Worm (Caenorhabditis elegans) whole organism, late embryonic: ENCODE data around the gene madf-9.

Experiments
- C38D4.7 ChIP-seq: fragments of 200-800 bp; sonication (Bioruptor generic); optimal IDR thresholded peaks from 2 replicates; lab custom pipeline; 2018; ENCODE audit warnings: mild to moderate bottlenecking, missing genetic modification characterization, moderate library complexity, missing compliant biosample characterization
- F13H6.1 ChIP-seq: sonication (generic microtip); optimal IDR thresholded peaks from 2 replicates; lab custom pipeline; 2016; ENCODE audit warnings: missing genetic modification characterization, missing compliant biosample characterization
- K02D7.2 ChIP-seq: sonication (generic microtip); optimal IDR thresholded peaks from 2 replicates; lab custom pipeline; 2017; ENCODE audit warnings: mild to moderate bottlenecking, missing genetic modification characterization, missing compliant biosample characterization
- K09A11.1 ChIP-seq: sonication (generic microtip); optimal IDR thresholded peaks from 2 replicates; lab custom pipeline; 2017; ENCODE audit warnings: antibody characterized with exemption, mild to moderate bottlenecking, missing genetic modification characterization, missing compliant biosample characterization; ENCODE audit not compliant: insufficient read depth
- Y22D7AL.16 ChIP-seq: sonication (generic microtip); optimal IDR thresholded peaks from 2 replicates; lab custom pipeline; 2016; ENCODE audit warnings: missing genetic modification characterization, missing compliant biosample characterization
- ahr-1 ChIP-seq: sonication (generic microtip); optimal IDR thresholded peaks from 2 replicates; lab custom pipeline; 2016; ENCODE audit warnings: missing genetic modification characterization, missing compliant biosample characterization
- ceh-14 ChIP-seq: sonication (generic microtip); optimal IDR thresholded peaks from 2 replicates; lab custom pipeline; 2016; ENCODE audit warnings: missing genotype, missing genetic modification characterization, missing compliant biosample characterization
- ceh-19 ChIP-seq: fragments of 200-800 bp; sonication (Bioruptor generic); optimal IDR thresholded peaks from 2 replicates; lab custom pipeline; 2018; ENCODE audit warnings: mild to moderate bottlenecking, missing genetic modification characterization, missing compliant biosample characterization
- ceh-22 ChIP-seq: sonication (generic microtip); optimal IDR thresholded peaks from 2 replicates; lab custom pipeline; 2017; ENCODE audit warnings: missing biosample characterization, missing genetic modification characterization
- ceh-31 ChIP-seq: sonication (generic microtip); optimal IDR thresholded peaks from 2 replicates; lab custom pipeline; 2016; ENCODE audit warnings: missing genetic modification characterization, missing compliant biosample characterization
- ceh-34 ChIP-seq: sonication (generic microtip); optimal IDR thresholded peaks from 2 replicates; lab custom pipeline; 2016; ENCODE audit warnings: mild to moderate bottlenecking, missing genetic modification characterization, missing compliant biosample characterization
- ceh-45 ChIP-seq: fragments of 200-800 bp; sonication (Bioruptor generic); IDR thresholded peaks from 2 replicates; pipeline ENCODE4 v1.3.6; 2022; ENCODE audit warnings: missing genetic modification reagents, missing genetic modification characterization, missing compliant biosample characterization
- ceh-9 ChIP-seq: sonication (generic microtip); optimal IDR thresholded peaks from 2 replicates; lab custom pipeline; 2016; ENCODE audit warnings: mild to moderate bottlenecking, missing genetic modification characterization, inconsistent platforms, missing compliant biosample characterization
- che-1 ChIP-seq: sonication (generic microtip); optimal IDR thresholded peaks from 2 replicates; lab custom pipeline; 2016; ENCODE audit warnings: mild to moderate bottlenecking, missing genetic modification characterization, missing compliant biosample characterization
- dve-1 ChIP-seq: sonication (generic microtip); optimal IDR thresholded peaks from 2 replicates; lab custom pipeline; 2017; ENCODE audit warnings: antibody characterized with exemption, mild to moderate bottlenecking, missing genetic modification characterization, missing compliant biosample characterization
- elt-2 ChIP-seq: sonication (generic microtip); optimal IDR thresholded peaks from 2 replicates; lab custom pipeline; 2016; ENCODE audit warnings: missing genetic modification reagents, missing genetic modification characterization, missing compliant biosample characterization
- elt-4 ChIP-seq: sonication (generic microtip); optimal IDR thresholded peaks from 2 replicates; lab custom pipeline; 2016; ENCODE audit warnings: missing genetic modification characterization, missing compliant biosample characterization
- ets-4 ChIP-seq: sonication (generic microtip); optimal IDR thresholded peaks from 2 replicates; lab custom pipeline; 2016; ENCODE audit warnings: missing genetic modification characterization, missing compliant biosample characterization
- eyg-1 ChIP-seq: sonication (generic microtip); optimal IDR thresholded peaks from 2 replicates; lab custom pipeline; 2016; ENCODE audit warnings: missing genotype, missing genetic modification characterization, missing compliant biosample characterization
- fax-1 ChIP-seq: sonication (generic microtip); optimal IDR thresholded peaks from 2 replicates; lab custom pipeline; 2016; ENCODE audit warnings: missing genotype, missing genetic modification characterization, missing compliant biosample characterization
- fkh-10 ChIP-seq: fragments of 150-350 bp; optimal IDR thresholded peaks from 2 replicates; lab custom pipeline; 2014; ENCODE audit warnings: missing biosample characterization, missing genetic modification reagents, missing genetic modification characterization
- hlh-30 ChIP-seq: sonication (generic microtip); optimal IDR thresholded peaks from 2 replicates; lab custom pipeline; 2017; ENCODE audit warnings: antibody characterized with exemption, missing genetic modification characterization, missing compliant biosample characterization; ENCODE audit not compliant: insufficient read depth
- hlh-8 ChIP-seq: sonication (generic microtip); optimal IDR thresholded peaks from 2 replicates; lab custom pipeline; 2016; ENCODE audit warnings: missing genotype, missing genetic modification characterization, missing compliant biosample characterization
- madf-2 ChIP-seq: sonication (generic microtip); optimal IDR thresholded peaks from 2 replicates; lab custom pipeline; 2017; ENCODE audit warnings: missing genetic modification characterization, missing compliant biosample characterization
- mec-3 ChIP-seq: sonication (generic microtip); optimal IDR thresholded peaks from 2 replicates; lab custom pipeline; 2016; ENCODE audit warnings: borderline replicate concordance, missing genetic modification characterization, missing compliant biosample characterization
- nfya-1 ChIP-seq: sonication (generic microtip); optimal IDR thresholded peaks from 2 replicates; lab custom pipeline; 2017; ENCODE audit warnings: missing genetic modification characterization, mild to moderate bottlenecking, missing compliant biosample characterization, antibody characterized with exemption, moderate library complexity
- nhr-11 ChIP-seq: fragments of 150-350 bp; optimal IDR thresholded peaks from 2 replicates; lab custom pipeline; 2014; ENCODE audit warnings: missing biosample characterization, missing genetic modification characterization
- pat-9 ChIP-seq: fragments of 200-800 bp; sonication (Bioruptor generic); optimal IDR thresholded peaks from 2 replicates; lab custom pipeline; 2018; ENCODE audit warnings: mild to moderate bottlenecking, missing genetic modification characterization, moderate library complexity, missing compliant biosample characterization
- pha-2 ChIP-seq: sonication (generic microtip); optimal IDR thresholded peaks from 2 replicates; lab custom pipeline; 2017; ENCODE audit warnings: mild to moderate bottlenecking, missing genetic modification characterization, missing compliant biosample characterization
- pha-4 ChIP-seq: fragments of 150-350 bp; optimal IDR thresholded peaks from 2 replicates; lab custom pipeline; 2018; ENCODE audit warnings: missing biosample characterization, missing genetic modification reagents, missing genetic modification characterization
- pqm-1 ChIP-seq: sonication (generic microtip); optimal IDR thresholded peaks from 2 replicates; lab custom pipeline; 2016; ENCODE audit warnings: missing genetic modification characterization, missing compliant biosample characterization
- ref-2 ChIP-seq: sonication (generic microtip); optimal IDR thresholded peaks from 2 replicates; lab custom pipeline; 2016; ENCODE audit warnings: missing genetic modification characterization, missing compliant biosample characterization
- rnt-1 ChIP-seq: sonication (generic microtip); optimal IDR thresholded peaks from 2 replicates; lab custom pipeline; 2016; ENCODE audit warnings: missing genetic modification characterization, missing compliant biosample characterization
- sdc-2 ChIP-seq: sonication (generic microtip); optimal IDR thresholded peaks from 2 replicates; lab custom pipeline; 2016; ENCODE audit warnings: missing genotype, missing genetic modification characterization, missing compliant biosample characterization
- sox-2 ChIP-seq: fragments of 200-800 bp; sonication (Bioruptor generic); IDR thresholded peaks from 2 replicates; pipeline ENCODE4 v1.3.6; 2022; ENCODE audit warnings: missing genetic modification reagents, missing genetic modification characterization, missing compliant biosample characterization
- tbx-2 ChIP-seq: sonication (generic microtip); optimal IDR thresholded peaks from 2 replicates; lab custom pipeline; 2016; ENCODE audit warnings: missing genetic modification characterization, missing compliant biosample characterization
- tbx-7 ChIP-seq: sonication (generic microtip); optimal IDR thresholded peaks from 2 replicates; lab custom pipeline; 2016; ENCODE audit warnings: missing genotype, missing genetic modification characterization, missing compliant biosample characterization
- ttx-3 ChIP-seq: sonication (generic microtip); optimal IDR thresholded peaks from 2 replicates; lab custom pipeline; 2016; ENCODE audit warnings: missing genetic modification reagents, missing genetic modification characterization, missing compliant biosample characterization
- unc-3 ChIP-seq, 2 experiments: fragments of 200-800 bp in 1 of 2; sonication (Bioruptor generic) in 1 of 2; sonication (generic microtip) in 1 of 2; conservative IDR thresholded peaks in 1 of 2; optimal IDR thresholded peaks in 1 of 2; 2 replicates each; pipeline versions ENCODE4 v1.3.6 to Lab custom; 2016 to 2022; ENCODE audit warnings: missing compliant biosample characterization in 2 of 2, missing genetic modification characterization in 2 of 2, missing genetic modification reagents in 1 of 2
- unc-42 ChIP-seq: sonication (generic microtip); optimal IDR thresholded peaks from 2 replicates; lab custom pipeline; 2016; ENCODE audit warnings: missing genotype, missing genetic modification characterization, missing compliant biosample characterization

madf-9 gene

ce11 chrIV:3661117-3661634 is 24.3 kb downstream of the madf-9 start:
- no peak for TF ChIP-seq unc-42 (tag; lab: Kevin White, UChicago)
- no peak for TF ChIP-seq K09A11.1 (tag; lab: Kevin White, UChicago)
- TF ChIP-seq hlh-8 = no peak
- TF ChIP-seq che-1 (tag; lab: Kevin White, UChicago) = no peak
- TF ChIP-seq tbx-2 (tag; lab: Kevin White, UChicago) = no peak
- no peak for TF ChIP-seq ceh-9 (tag; lab: Kevin White, UChicago)
- TF ChIP-seq ceh-14 (tag; lab: Kevin White, UChicago) = no peak
- TF ChIP-seq hlh-30 (tag; lab: Kevin White, UChicago) = no peak
- TF ChIP-seq ttx-3 (tag; lab: Kevin White, UChicago) = no peak
- no peak for TF ChIP-seq dve-1 (tag; lab: Kevin White, UChicago)
- TF ChIP-seq eyg-1 (tag; lab: Kevin White, UChicago) = no peak
- no peak for TF ChIP-seq ahr-1 (tag; lab: Kevin White, UChicago)
- TF ChIP-seq F13H6.1 (tag; lab: Kevin White, UChicago) = no peak
- TF ChIP-seq ceh-19 (GFP tag; lab: Kevin White, UChicago) = no peak
- TF ChIP-seq pqm-1 (tag; lab: Kevin White, UChicago) = no peak
- no peak for TF ChIP-seq ceh-22 (tag; lab: Kevin White, UChicago)
- no peak for TF ChIP-seq fax-1 (tag; lab: Kevin White, UChicago)
- TF ChIP-seq ref-2 (tag; lab: Kevin White, UChicago) = no peak
- no peak for TF ChIP-seq Y22D7AL.16 (tag; lab: Kevin White, UChicago)

- TF ChIP-seq ceh-14 (tag; lab: Kevin White, UChicago) (no peak), ceh-45 (GFP tag; lab: Robert Waterston, UW) (no peak), C38D4.7 (no peak), K09A11.1 (tag; lab: Kevin White, UChicago) (no peak), elt-4 (tag; lab: Kevin White, UChicago) (no peak), ceh-31 (tag; lab: Kevin White, UChicago) (no peak), rnt-1 (tag; lab: Kevin White, UChicago) (no peak), madf-2 (tag; lab: Kevin White, UChicago) (no peak)
- TF ChIP-seq, all 69 proteins: peak for 0
Measured at ce11 chrIV:3662863-3663262, 26.0 kb downstream of the madf-9 start.

ce11 chrIV:3665089-3665488 is 28.2 kb downstream of the madf-9 start:
- TF ChIP-seq unc-3 (GFP tag; conservative IDR thresholded peaks at IDR 0.05; lab: Robert Waterston, UW) (no peak), unc-3 (tag; optimal IDR thresholded peaks at IDR 0.05; lab: Kevin White, UChicago) (no peak), fax-1 (tag; lab: Kevin White, UChicago) (no peak), dve-1 (tag; lab: Kevin White, UChicago) (no peak), sox-2 (GFP tag; lab: Robert Waterston, UW) (no peak), pat-9 (tag; lab: Kevin White, UChicago) (no peak), ceh-31 (tag; lab: Kevin White, UChicago) (no peak), ceh-34 (tag; lab: Kevin White, UChicago) (no peak), ets-4 (tag; lab: Kevin White, UChicago) (no peak), C38D4.7 (no peak)
- TF ChIP-seq, all 69 proteins: peak for 0

ce11 chrIV:3666543-3666942 is 29.7 kb downstream of the madf-9 start:
- TF ChIP-seq K02D7.2 (no peak), mec-3 (tag; lab: Kevin White, UChicago) (no peak), elt-2 (no peak), nhr-11 (tag; lab: Kevin White, UChicago) (no peak), tbx-7 (tag; lab: Kevin White, UChicago) (no peak), dve-1 (tag; lab: Kevin White, UChicago) (no peak), sdc-2 (tag; lab: Kevin White, UChicago) (no peak), nfya-1 (tag; lab: Kevin White, UChicago) (no peak), fkh-10 (no peak), pha-2 (no peak), pha-4 (tag; lab: Kevin White, UChicago) (no peak)
